Worm (Caenorhabditis elegans) whole organism, young adult: ENCODE data around the gene clc-19.
A peak's percentile ranks its signal among the peaks of the same experiment; 100 is the strongest.

ENCODE experiments used
- B0336.3 ChIP-seq: fragments of 200-800 bp; sonication (Bioruptor generic); IDR thresholded peaks from 2 replicates; pipeline ENCODE4 v1.3.6; 2022; ENCODE audit warnings: missing genetic modification characterization, missing compliant biosample characterization
- C17E4.6 ChIP-seq: fragments of 200-800 bp; sonication (Bioruptor generic); IDR thresholded peaks from 2 replicates; pipeline ENCODE4 v1.3.6; 2022; ENCODE audit warnings: missing genetic modification reagents, missing genetic modification characterization, missing compliant biosample characterization
- F10E7.11 ChIP-seq: sonication (generic microtip); optimal IDR thresholded peaks from 2 replicates; lab custom pipeline; 2017; ENCODE audit warnings: mild to moderate bottlenecking, missing genetic modification characterization, moderate library complexity, missing compliant biosample characterization
- F57A8.1 ChIP-seq: fragments of 200-800 bp; sonication (Bioruptor generic); optimal IDR thresholded peaks from 2 replicates; lab custom pipeline; 2018; ENCODE audit warnings: mild to moderate bottlenecking, missing genetic modification characterization, moderate library complexity, missing compliant biosample characterization
- K11D2.4 ChIP-seq: fragments of 200-800 bp; sonication (Bioruptor generic); IDR thresholded peaks from 2 replicates; pipeline ENCODE4 v1.3.6; 2022; ENCODE audit warnings: missing genetic modification reagents, missing genetic modification characterization, missing compliant biosample characterization
- Y56A3A.18 ChIP-seq: fragments of 200-800 bp; sonication (Bioruptor generic); IDR thresholded peaks from 2 replicates; pipeline ENCODE4 v1.3.6; 2022; ENCODE audit warnings: missing genetic modification reagents, missing genetic modification characterization, missing compliant biosample characterization
- ama-1 ChIP-seq, 3 experiments: fragments of 150-350 bp in 1 of 3; sonication (generic microtip) in 2 of 3; optimal IDR thresholded peaks; 2 replicates each; lab custom pipeline; 2014 to 2018; ENCODE audit warnings: missing biosample characterization in 2 of 3, missing genetic modification characterization in 2 of 3, missing genetic modification reagents in 2 of 3
- atf-7 ChIP-seq: sonication (generic microtip); optimal IDR thresholded peaks from 2 replicates; lab custom pipeline; 2017; ENCODE audit warnings: mild to moderate bottlenecking, missing genetic modification characterization, missing compliant biosample characterization
- athp-1 ChIP-seq: sonication (generic microtip); optimal IDR thresholded peaks from 2 replicates; lab custom pipeline; 2017; ENCODE audit warnings: mild to moderate bottlenecking, missing genetic modification characterization, missing compliant biosample characterization
- attf-5 ChIP-seq: fragments of 200-800 bp; sonication (Bioruptor generic); optimal IDR thresholded peaks from 2 replicates; lab custom pipeline; 2018; ENCODE audit warnings: mild to moderate bottlenecking, missing genetic modification characterization, missing compliant biosample characterization
- attf-6 ChIP-seq: fragments of 200-800 bp; sonication (Bioruptor generic); IDR thresholded peaks from 2 replicates; pipeline ENCODE4 v1.3.6; 2022; ENCODE audit warnings: missing genetic modification reagents, missing genetic modification characterization, missing compliant biosample characterization
- bed-1 ChIP-seq: fragments of 200-800 bp; sonication (Bioruptor generic); IDR thresholded peaks from 2 replicates; pipeline ENCODE4 v1.3.6; 2022; ENCODE audit warnings: missing genetic modification reagents, missing genetic modification characterization, missing compliant biosample characterization
- ccch-3 ChIP-seq: fragments of 200-800 bp; sonication (Bioruptor generic); optimal IDR thresholded peaks from 2 replicates; lab custom pipeline; 2018; ENCODE audit warnings: mild to moderate bottlenecking, missing genetic modification characterization, missing compliant biosample characterization
- ceh-100 ChIP-seq: fragments of 200-800 bp; sonication (Bioruptor generic); IDR thresholded peaks from 2 replicates; pipeline ENCODE4 v1.3.6; 2022; ENCODE audit warnings: missing genetic modification reagents, missing genetic modification characterization, missing compliant biosample characterization
- ceh-27 ChIP-seq: fragments of 200-800 bp; sonication (Bioruptor generic); optimal IDR thresholded peaks from 2 replicates; lab custom pipeline; 2018; ENCODE audit warnings: mild to moderate bottlenecking, missing genetic modification characterization, moderate library complexity, missing compliant biosample characterization
- ceh-58 ChIP-seq: fragments of 200-800 bp; sonication (Bioruptor generic); IDR thresholded peaks from 2 replicates; pipeline ENCODE4 v1.3.6; 2022; ENCODE audit warnings: missing genetic modification characterization, missing compliant biosample characterization
- efl-1 ChIP-seq: fragments of 150-350 bp; optimal IDR thresholded peaks from 2 replicates; lab custom pipeline; 2014; ENCODE audit warnings: missing biosample characterization, missing genetic modification reagents, missing genetic modification characterization
- egl-44 ChIP-seq: fragments of 200-800 bp; sonication (Bioruptor generic); IDR thresholded peaks from 2 replicates; pipeline ENCODE4 v1.3.6; 2022; ENCODE audit warnings: missing genetic modification reagents, missing genetic modification characterization, missing compliant biosample characterization
- ekl-4 ChIP-seq: fragments of 200-800 bp; sonication (Bioruptor generic); IDR thresholded peaks from 2 replicates; pipeline ENCODE4 v1.3.6; 2022; ENCODE audit warnings: missing genetic modification reagents, missing genetic modification characterization, missing compliant biosample characterization
- hmg-1.2 ChIP-seq: fragments of 200-800 bp; sonication (Bioruptor generic); IDR thresholded peaks from 2 replicates; pipeline ENCODE4 v1.3.6; 2022; ENCODE audit warnings: missing genetic modification reagents, missing genetic modification characterization, missing compliant biosample characterization
- hmg-20 ChIP-seq: fragments of 200-800 bp; sonication (Bioruptor generic); IDR thresholded peaks from 2 replicates; pipeline ENCODE4 v1.3.6; 2022; ENCODE audit warnings: missing genetic modification reagents, missing genetic modification characterization, missing compliant biosample characterization
- hrde-1 ChIP-seq: sonication (generic microtip); optimal IDR thresholded peaks from 2 replicates; lab custom pipeline; 2016; ENCODE audit warnings: missing genetic modification characterization, mild to moderate bottlenecking, missing compliant biosample characterization, moderate library complexity, missing genotype, missing genetic modification reagents, borderline replicate concordance
- lin-35 ChIP-seq, 3 experiments: fragments of 150-350 bp in 2 of 3; sonication (generic microtip) in 1 of 3; optimal IDR thresholded peaks; 2 replicates each; lab custom pipeline; 2014 to 2018; ENCODE audit warnings: missing biosample characterization in 3 of 3, missing genetic modification characterization in 3 of 3, missing genetic modification reagents in 3 of 3
- lin-54 ChIP-seq: fragments of 200-800 bp; sonication (Bioruptor generic); optimal IDR thresholded peaks from 2 replicates; lab custom pipeline; 2018; ENCODE audit warnings: mild to moderate bottlenecking, missing genetic modification characterization, missing compliant biosample characterization
- lir-1 ChIP-seq: fragments of 200-800 bp; sonication (Bioruptor generic); conservative IDR thresholded peaks from 2 replicates; pipeline ENCODE4 v1.3.6; 2022; ENCODE audit warnings: missing genetic modification reagents, missing genetic modification characterization, missing compliant biosample characterization
- lsl-1 ChIP-seq: fragments of 200-800 bp; sonication (Bioruptor generic); optimal IDR thresholded peaks from 2 replicates; lab custom pipeline; 2018; ENCODE audit warnings: mild to moderate bottlenecking, missing genetic modification characterization, moderate library complexity, missing compliant biosample characterization
- madf-3 ChIP-seq: fragments of 200-800 bp; sonication (Bioruptor generic); IDR thresholded peaks from 2 replicates; pipeline ENCODE4 v1.3.6; 2022; ENCODE audit warnings: missing genetic modification reagents, missing genetic modification characterization, missing compliant biosample characterization
- mel-28 ChIP-seq: sonication (generic microtip); optimal IDR thresholded peaks from 2 replicates; lab custom pipeline; 2016; ENCODE audit warnings: borderline replicate concordance, mild to moderate bottlenecking, missing genetic modification characterization, missing compliant biosample characterization
- mes-4 ChIP-seq: sonication (generic microtip); optimal IDR thresholded peaks from 2 replicates; lab custom pipeline; 2016; ENCODE audit warnings: missing genotype, missing genetic modification characterization, missing compliant biosample characterization
- nhr-120 ChIP-seq: fragments of 200-800 bp; sonication (Bioruptor generic); IDR thresholded peaks from 2 replicates; pipeline ENCODE4 v1.3.6; 2022; ENCODE audit warnings: missing genetic modification characterization, missing compliant biosample characterization
- nhr-179 ChIP-seq: sonication (generic microtip); optimal IDR thresholded peaks from 2 replicates; lab custom pipeline; 2016; ENCODE audit warnings: mild to moderate bottlenecking, missing genetic modification characterization, missing compliant biosample characterization
- nhr-80 ChIP-seq: sonication (generic microtip); optimal IDR thresholded peaks from 2 replicates; lab custom pipeline; 2016; ENCODE audit warnings: missing genetic modification characterization, missing compliant biosample characterization
- rpc-1 ChIP-seq, 2 experiments: fragments of 150-350 bp in 1 of 2; sonication (generic microtip) in 1 of 2; optimal IDR thresholded peaks; 2 replicates each; lab custom pipeline; 2014 to 2018; ENCODE audit warnings: missing biosample characterization in 1 of 2, missing genetic modification characterization in 1 of 2, missing genetic modification reagents in 1 of 2, missing genotype in 1 of 2
- snpc-3.4 ChIP-seq: sonication (generic microtip); optimal IDR thresholded peaks from 2 replicates; lab custom pipeline; 2017; ENCODE audit warnings: missing genetic modification characterization, mild to moderate bottlenecking, missing compliant biosample characterization, antibody characterized with exemption, moderate library complexity, missing genotype, missing genetic modification reagents
- tbx-9 ChIP-seq: sonication (generic microtip); optimal IDR thresholded peaks from 2 replicates; lab custom pipeline; 2016; ENCODE audit warnings: borderline replicate concordance, missing genetic modification characterization, inconsistent platforms, missing compliant biosample characterization
- tlf-1 ChIP-seq: fragments of 200-800 bp; sonication (Bioruptor generic); optimal IDR thresholded peaks from 2 replicates; lab custom pipeline; 2018; ENCODE audit warnings: mild to moderate bottlenecking, missing genetic modification characterization, missing compliant biosample characterization
- unc-62 ChIP-seq: fragments of 150-350 bp; optimal IDR thresholded peaks from 2 replicates; lab custom pipeline; 2014; ENCODE audit warnings: missing biosample characterization, missing genetic modification reagents, missing genetic modification characterization
- xnd-1 ChIP-seq: sonication (generic microtip); optimal IDR thresholded peaks from 2 replicates; lab custom pipeline; 2016; ENCODE audit warnings: missing genotype, missing genetic modification reagents, missing genetic modification characterization, missing compliant biosample characterization
- ztf-25 ChIP-seq: fragments of 200-800 bp; sonication (Bioruptor generic); IDR thresholded peaks from 2 replicates; pipeline ENCODE4 v1.3.6; 2022; ENCODE audit warnings: missing genetic modification reagents, missing genetic modification characterization, missing compliant biosample characterization
- ztf-28 ChIP-seq: fragments of 200-800 bp; sonication (Bioruptor generic); IDR thresholded peaks from 2 replicates; pipeline ENCODE4 v1.3.6; 2022; ENCODE audit warnings: missing genetic modification reagents, missing genetic modification characterization, missing compliant biosample characterization
- ztf-3 ChIP-seq: fragments of 200-800 bp; sonication (Bioruptor generic); optimal IDR thresholded peaks from 2 replicates; lab custom pipeline; 2018; ENCODE audit warnings: mild to moderate bottlenecking, missing genetic modification characterization, missing compliant biosample characterization
- ztf-6 ChIP-seq: fragments of 200-800 bp; sonication (Bioruptor generic); IDR thresholded peaks from 2 replicates; pipeline ENCODE4 v1.3.6; 2022; ENCODE audit warnings: missing genetic modification reagents, missing genetic modification characterization, missing compliant biosample characterization

Gene clc-19

ce11 chrIII:895525-895924 lies 22.2 kb upstream of the clc-19 start, which contains the start of the genes ztf-18 and F23H11.2:
TSS of gene ztf-18 (minus strand) at chrIII:895712.
TSS of gene F23H11.2 (plus strand) at chrIII:895747.
- TF ChIP-seq efl-1 (GFP tag; lab: Kevin White, UChicago) (no peak), athp-1 (tag; lab: Kevin White, UChicago) (no peak), nhr-80 (tag; lab: Kevin White, UChicago) (no peak)

- TF ChIP-seq nhr-80 (tag; lab: Kevin White, UChicago): peak; percentile 76
- TF ChIP-seq ztf-28 (GFP tag; lab: Robert Waterston, UW): no peak
- no peak for TF ChIP-seq C17E4.6 (GFP tag; lab: Robert Waterston, UW)
- TF ChIP-seq unc-62 (GFP tag; lab: Kevin White, UChicago): no peak
- peak; percentile 27 for TF ChIP-seq snpc-3.4
These were observed 17.6 kb upstream of the clc-19 start, which contains the start of gene T24C4.10 for ce11 chrIII:891014-891413. TSS of gene T24C4.10 (minus strand) at chrIII:891243.

- TF ChIP-seq ceh-100 (GFP tag; lab: Robert Waterston, UW) (no peak), ccch-3 (GFP tag; lab: Kevin White, UChicago) (no peak), ztf-6 (GFP tag; lab: Robert Waterston, UW) (no peak), C17E4.6 (GFP tag; lab: Robert Waterston, UW) (no peak), nhr-120 (GFP tag; lab: Robert Waterston, UW) (no peak), rpc-1 (optimal IDR thresholded peaks at IDR 0.05; lab: Kevin White, UChicago) (no peak), rpc-1 (tag; optimal IDR thresholded peaks at IDR 0.05; lab: Kevin White, UChicago) (no peak), egl-44 (no peak), ceh-27 (GFP tag; lab: Kevin White, UChicago) (no peak), ceh-58 (GFP tag; lab: Robert Waterston, UW) (no peak), lir-1 (GFP tag; lab: Robert Waterston, UW) (no peak), tlf-1 (GFP tag; lab: Kevin White, UChicago) (no peak), lsl-1 (GFP tag; lab: Kevin White, UChicago) (peak; percentile 64), attf-5 (GFP tag; lab: Kevin White, UChicago) (peak; percentile 30), lin-35 (GFP tag; optimal IDR thresholded peaks at IDR 0.05; lab: Kevin White, UChicago) (no peak), mel-28 (no peak), hmg-20 (GFP tag; lab: Robert Waterston, UW) (no peak), nhr-179 (no peak), ama-1 (optimal IDR thresholded peaks at IDR 0.05; lab: Kevin White, UChicago) (no peak), ama-1 (GFP tag; optimal IDR thresholded peaks at IDR 0.05; lab: Kevin White, UChicago) (no peak), efl-1 (GFP tag; lab: Kevin White, UChicago) (peak; percentile 10), ekl-4 (GFP tag; lab: Robert Waterston, UW) (no peak), nhr-80 (tag; lab: Kevin White, UChicago) (no peak), lin-54 (GFP tag; lab: Kevin White, UChicago) (no peak), athp-1 (tag; lab: Kevin White, UChicago) (no peak)
These were observed 15.7 kb upstream of the clc-19 start for ce11 chrIII:888983-889549.

ce11 chrIII:887874-888299 lies 14.5 kb upstream of the clc-19 start:
- no peak for TF ChIP-seq ztf-25
- no peak for TF ChIP-seq atf-7 (tag; lab: Kevin White, UChicago)
- no peak for TF ChIP-seq F10E7.11
- peak in 1 of 3 experiments; percentile 41 for TF ChIP-seq lin-35 (GFP tag; optimal IDR thresholded peaks at IDR 0.05; lab: Kevin White, UChicago)
- TF ChIP-seq hrde-1 (tag; lab: Kevin White, UChicago): no peak
- TF ChIP-seq madf-3 (GFP tag; lab: Robert Waterston, UW): no peak
- peak; percentile 88 for TF ChIP-seq hmg-1.2 (GFP tag; lab: Robert Waterston, UW)
- no peak for TF ChIP-seq xnd-1 (tag; lab: Kevin White, UChicago)
- no peak for TF ChIP-seq hmg-20 (GFP tag; lab: Robert Waterston, UW)
- peak; percentile 38; the same call in 1 of the 2 replicates for TF ChIP-seq B0336.3 (GFP tag; lab: Robert Waterston, UW)
- TF ChIP-seq F57A8.1 (GFP tag; lab: Kevin White, UChicago): no peak
- no peak for TF ChIP-seq K11D2.4 (GFP tag; lab: Robert Waterston, UW)
- no peak for TF ChIP-seq mes-4 (tag; lab: Kevin White, UChicago)
- TF ChIP-seq bed-1 (GFP tag; lab: Robert Waterston, UW): no peak
- TF ChIP-seq tbx-9 (tag; lab: Kevin White, UChicago): no peak
- TF ChIP-seq egl-44: no peak
- TF ChIP-seq Y56A3A.18 (GFP tag; lab: Robert Waterston, UW): no peak
- TF ChIP-seq attf-6 (GFP tag; lab: Robert Waterston, UW): no peak
- no peak for TF ChIP-seq ztf-3 (GFP tag; lab: Kevin White, UChicago)
